Worm (Caenorhabditis elegans) whole organism, mixed stage, embryonic: ENCODE results near the gene C09B9.2.

ENCODE experiments used
- blmp-1 ChIP-seq: fragments of 150-350 bp; optimal IDR thresholded peaks from 2 replicates; lab custom pipeline; 2014; ENCODE audit warnings: missing biosample characterization, missing genetic modification characterization
- ces-1 ChIP-seq: fragments of 150-350 bp; optimal IDR thresholded peaks from 2 replicates; lab custom pipeline; 2014; ENCODE audit warnings: missing biosample characterization, missing genetic modification reagents, missing genetic modification characterization
- elt-1 ChIP-seq: sonication (generic microtip); optimal IDR thresholded peaks from 2 replicates; lab custom pipeline; 2017; ENCODE audit warnings: missing genetic modification characterization, mild to moderate bottlenecking, missing compliant biosample characterization, antibody characterized with exemption, moderate library complexity, borderline replicate concordance; ENCODE audit not compliant: insufficient read depth
- elt-3 ChIP-seq: fragments of 150-350 bp; optimal IDR thresholded peaks from 2 replicates; lab custom pipeline; 2014; ENCODE audit warnings: missing biosample characterization, missing genetic modification characterization
- mab-5 ChIP-seq: fragments of 150-350 bp; optimal IDR thresholded peaks from 2 replicates; lab custom pipeline; 2014; ENCODE audit warnings: missing biosample characterization, missing genetic modification characterization
- pha-4 ChIP-seq: fragments of 150-350 bp; optimal IDR thresholded peaks from 2 replicates; lab custom pipeline; 2018; ENCODE audit warnings: missing biosample characterization, missing genetic modification reagents, missing genetic modification characterization
- snpc-4 ChIP-seq: fragments of 150-350 bp; optimal IDR thresholded peaks from 2 replicates; lab custom pipeline; 2014; ENCODE audit warnings: missing biosample characterization, missing genetic modification characterization
- unc-39 ChIP-seq: fragments of 150-350 bp; optimal IDR thresholded peaks from 2 replicates; lab custom pipeline; 2014; ENCODE audit warnings: missing biosample characterization, missing genetic modification characterization
- unc-62 ChIP-seq: fragments of 150-350 bp; optimal IDR thresholded peaks from 2 replicates; lab custom pipeline; 2014; ENCODE audit warnings: missing biosample characterization, missing genetic modification reagents, missing genetic modification characterization

DNA sequence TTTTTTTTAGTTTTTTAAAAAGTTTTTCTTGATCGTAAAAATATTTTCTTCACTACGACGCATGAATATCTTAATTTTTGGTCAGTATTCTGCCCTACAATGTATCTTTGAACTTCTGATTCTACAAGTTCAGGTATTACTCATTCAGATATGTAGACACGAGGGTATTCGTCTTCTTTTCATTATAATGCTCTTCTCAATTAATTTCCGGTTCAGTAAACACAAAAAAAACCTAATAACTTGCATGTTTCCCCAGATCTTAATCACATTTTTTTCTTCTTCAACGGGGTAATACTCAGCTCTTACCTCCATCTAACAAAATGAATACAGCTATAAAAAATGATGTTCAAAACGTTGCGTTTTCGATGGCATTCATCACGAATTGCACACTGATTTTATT lies 37.0 kb upstream of the C09B9.2 start, which contains the start of gene str-162:
- TF ChIP-seq snpc-4 (tag; lab: Kevin White, UChicago) (no peak), elt-3 (tag; lab: Kevin White, UChicago) (no peak), unc-62 (GFP tag; lab: Kevin White, UChicago) (no peak), unc-39 (no peak), mab-5 (tag; lab: Kevin White, UChicago) (no peak), ces-1 (no peak), elt-1 (tag; lab: Kevin White, UChicago) (no peak), pha-4 (tag; lab: Kevin White, UChicago) (no peak), blmp-1 (tag; lab: Kevin White, UChicago) (no peak)
